Worm (Caenorhabditis elegans) whole organism, L1 larva: ENCODE results near the gene srxa-15.

Experiments
- C16A3.4 ChIP-seq: fragments of 150-350 bp; optimal IDR thresholded peaks from 2 replicates; lab custom pipeline; 2014; ENCODE audit warnings: missing biosample characterization, missing genetic modification characterization
- C34B4.2 ChIP-seq: sonication (generic microtip); optimal IDR thresholded peaks from 2 replicates; lab custom pipeline; 2017; ENCODE audit warnings: mild to moderate bottlenecking, missing genetic modification characterization, missing compliant biosample characterization
- Y116A8C.19 ChIP-seq: sonication (generic microtip); optimal IDR thresholded peaks from 2 replicates; lab custom pipeline; 2016; ENCODE audit warnings: missing compliant biosample characterization, missing genetic modification characterization, borderline replicate concordance
- aly-2 ChIP-seq: fragments of 150-350 bp; optimal IDR thresholded peaks from 2 replicates; lab custom pipeline; 2014; ENCODE audit warnings: missing biosample characterization, missing genetic modification characterization
- ama-1 ChIP-seq: fragments of 150-350 bp; optimal IDR thresholded peaks from 2 replicates; lab custom pipeline; 2014
- blmp-1 ChIP-seq: fragments of 150-350 bp; optimal IDR thresholded peaks from 2 replicates; lab custom pipeline; 2014; ENCODE audit warnings: missing biosample characterization, missing genetic modification characterization
- ceh-8 ChIP-seq: fragments of 200-800 bp; sonication (Bioruptor generic); optimal IDR thresholded peaks from 2 replicates; lab custom pipeline; 2018; ENCODE audit warnings: mild to moderate bottlenecking, missing genetic modification characterization, moderate library complexity, missing compliant biosample characterization
- ceh-90 ChIP-seq: sonication (generic microtip); optimal IDR thresholded peaks from 2 replicates; lab custom pipeline; 2016; ENCODE audit warnings: missing genetic modification characterization, missing compliant biosample characterization
- ces-1 ChIP-seq: fragments of 150-350 bp; optimal IDR thresholded peaks from 2 replicates; lab custom pipeline; 2014; ENCODE audit warnings: missing biosample characterization, missing genetic modification reagents, missing genetic modification characterization
- dsc-1 ChIP-seq: sonication (generic microtip); optimal IDR thresholded peaks from 2 replicates; lab custom pipeline; 2016; ENCODE audit warnings: mild to moderate bottlenecking, missing genetic modification characterization, missing compliant biosample characterization
- efl-1 ChIP-seq, 4 experiments: fragments of 150-350 bp; optimal IDR thresholded peaks in 3 of 4; peaks in 1 of 4; 1 replicate in 1 of 4; 2 replicates in 3 of 4; lab custom pipeline; 2014; ENCODE audit warnings: missing biosample characterization in 2 of 4, missing genetic modification characterization in 2 of 4, missing genetic modification reagents in 2 of 4
- efl-3 ChIP-seq: fragments of 200-800 bp; sonication (Bioruptor generic); optimal IDR thresholded peaks from 2 replicates; lab custom pipeline; 2018; ENCODE audit warnings: mild to moderate bottlenecking, missing genetic modification characterization, missing compliant biosample characterization
- elt-2 ChIP-seq: sonication (generic microtip); optimal IDR thresholded peaks from 2 replicates; lab custom pipeline; 2016; ENCODE audit warnings: missing genetic modification characterization, mild to moderate bottlenecking, inconsistent platforms, missing compliant biosample characterization, missing genetic modification reagents
- elt-3 ChIP-seq, 6 experiments: fragments of 150-350 bp in 1 of 6; sonication (generic microtip); optimal IDR thresholded peaks; 2 replicates each; lab custom pipeline; 2017 to 2018; ENCODE audit warnings: missing biosample characterization in 6 of 6, missing genetic modification characterization in 6 of 6, inconsistent platforms in 1 of 6
- fkh-10 ChIP-seq: sonication (generic microtip); optimal IDR thresholded peaks from 2 replicates; lab custom pipeline; 2017; ENCODE audit warnings: missing biosample characterization, missing genetic modification reagents, missing genetic modification characterization
- fkh-8 ChIP-seq: sonication (generic microtip); optimal IDR thresholded peaks from 2 replicates; lab custom pipeline; 2016; ENCODE audit warnings: mild to moderate bottlenecking, missing genetic modification characterization, missing compliant biosample characterization
- hlh-17 ChIP-seq: fragments of 200-800 bp; sonication (Bioruptor generic); optimal IDR thresholded peaks from 2 replicates; lab custom pipeline; 2018; ENCODE audit warnings: missing genetic modification characterization, mild to moderate bottlenecking, missing compliant biosample characterization, moderate library complexity, borderline replicate concordance
- hpl-2 ChIP-seq: fragments of 150-350 bp; optimal IDR thresholded peaks from 2 replicates; lab custom pipeline; 2014; ENCODE audit warnings: missing biosample characterization, missing genetic modification reagents, missing genetic modification characterization
- lin-35 ChIP-seq, 2 experiments: fragments of 150-350 bp; optimal IDR thresholded peaks; 2 replicates each; lab custom pipeline; 2014; ENCODE audit warnings: missing biosample characterization in 2 of 2, missing genetic modification characterization in 2 of 2, missing genetic modification reagents in 2 of 2
- lir-3 ChIP-seq: sonication (generic microtip); optimal IDR thresholded peaks from 2 replicates; lab custom pipeline; 2016; ENCODE audit warnings: mild to moderate bottlenecking, missing genetic modification characterization, moderate library complexity, missing compliant biosample characterization; ENCODE audit not compliant: poor library complexity
- mdl-1 ChIP-seq, 2 experiments: fragments of 150-350 bp; optimal IDR thresholded peaks; 2 replicates each; lab custom pipeline; 2014 to 2017; ENCODE audit warnings: missing biosample characterization in 2 of 2, missing genetic modification characterization in 2 of 2, inconsistent platforms in 1 of 2
- mep-1 ChIP-seq: fragments of 150-350 bp; optimal IDR thresholded peaks from 2 replicates; lab custom pipeline; 2014; ENCODE audit warnings: missing biosample characterization, missing genetic modification characterization
- nhr-11 ChIP-seq: fragments of 150-350 bp; optimal IDR thresholded peaks from 2 replicates; lab custom pipeline; 2014; ENCODE audit warnings: missing biosample characterization, missing genetic modification characterization
- nhr-12 ChIP-seq: sonication (generic microtip); optimal IDR thresholded peaks from 2 replicates; lab custom pipeline; 2017; ENCODE audit warnings: missing biosample characterization, missing genetic modification characterization
- nhr-19 ChIP-seq: fragments of 200-800 bp; sonication (Bioruptor generic); conservative IDR thresholded peaks from 2 replicates; pipeline ENCODE4 v1.3.6; 2022; ENCODE audit warnings: missing genetic modification characterization, missing compliant biosample characterization
- nhr-47 ChIP-seq: sonication (generic microtip); optimal IDR thresholded peaks from 2 replicates; lab custom pipeline; 2016; ENCODE audit warnings: mild to moderate bottlenecking, missing genetic modification characterization, moderate library complexity, missing compliant biosample characterization
- nhr-77 ChIP-seq: fragments of 150-350 bp; optimal IDR thresholded peaks from 2 replicates; lab custom pipeline; 2014; ENCODE audit warnings: missing biosample characterization, missing genetic modification characterization
- nhr-85 ChIP-seq: sonication (generic microtip); peaks from one replicate; lab custom pipeline; 2016; ENCODE audit warnings: missing genetic modification characterization, inconsistent platforms, missing compliant biosample characterization
- pax-3 ChIP-seq: fragments of 200-800 bp; sonication (Bioruptor generic); optimal IDR thresholded peaks from 2 replicates; lab custom pipeline; 2018; ENCODE audit warnings: mild to moderate bottlenecking, missing genetic modification characterization, moderate library complexity, missing compliant biosample characterization
- sox-4 ChIP-seq: sonication (generic microtip); optimal IDR thresholded peaks from 2 replicates; lab custom pipeline; 2016; ENCODE audit warnings: missing genetic modification characterization, missing compliant biosample characterization
- sup-37 ChIP-seq: fragments of 200-800 bp; sonication (Bioruptor generic); optimal IDR thresholded peaks from 2 replicates; lab custom pipeline; 2018; ENCODE audit warnings: mild to moderate bottlenecking, missing genetic modification characterization, missing compliant biosample characterization
- vab-15 ChIP-seq: sonication (generic microtip); optimal IDR thresholded peaks from 2 replicates; lab custom pipeline; 2017; ENCODE audit warnings: missing genotype, mild to moderate bottlenecking, missing genetic modification characterization, missing compliant biosample characterization
- zip-4 ChIP-seq: fragments of 200-800 bp; sonication (Bioruptor generic); optimal IDR thresholded peaks from 2 replicates; lab custom pipeline; 2018; ENCODE audit warnings: mild to moderate bottlenecking, missing genetic modification characterization, moderate library complexity, missing compliant biosample characterization
- ztf-4 ChIP-seq: fragments of 150-350 bp; optimal IDR thresholded peaks from 2 replicates; lab custom pipeline; 2014; ENCODE audit warnings: missing biosample characterization, missing genetic modification characterization

Gene srxa-15

ce11 chrV:20656626-20657025 lies 14.6 kb downstream of the srxa-15 start:
- TF ChIP-seq nhr-47, result no peak
- TF ChIP-seq ceh-90 (tag; lab: Kevin White, UChicago), result no peak
- TF ChIP-seq sox-4 (tag; lab: Kevin White, UChicago), result no peak
- no peak for TF ChIP-seq nhr-12 (tag; lab: Kevin White, UChicago)
- TF ChIP-seq efl-1 (optimal IDR thresholded peaks at IDR 0.05; lab: Kevin White, UChicago), result no peak
- TF ChIP-seq efl-1 (GFP tag; optimal IDR thresholded peaks at IDR 0.05 in 1 of 2; lab: Kevin White, UChicago), result no peak
- no peak for TF ChIP-seq hpl-2 (GFP tag; lab: Kevin White, UChicago)
- TF ChIP-seq fkh-10 (GFP tag; lab: Kevin White, UChicago), result no peak

DNA sequence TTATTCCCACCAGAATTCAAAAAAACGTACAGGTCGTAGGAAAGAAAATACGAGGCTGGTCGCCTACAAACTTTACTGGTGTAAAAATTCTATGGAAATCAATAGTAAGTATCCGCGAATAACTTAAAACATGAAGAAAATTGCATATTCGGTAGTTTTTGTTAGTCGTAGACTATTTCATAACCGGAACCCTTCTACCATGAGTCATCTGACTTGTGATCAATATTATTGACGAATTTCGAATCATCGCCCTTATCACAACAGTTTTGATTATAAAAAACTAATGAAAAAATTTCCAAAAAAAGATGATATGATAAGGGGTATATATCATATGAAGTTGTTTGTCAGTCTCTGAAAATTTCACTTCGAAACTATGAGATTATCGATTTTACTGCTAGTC lies 18.0 kb downstream of the srxa-15 start, which contains the start of gene W01F3.2:
W01F3.2 (plus strand) TSS at position 301 of the 400 bp plus-strand sequence.
- TF ChIP-seq ztf-4 (tag; lab: Kevin White, UChicago), result no peak
- no peak for TF ChIP-seq ceh-8 (GFP tag; lab: Kevin White, UChicago)
- peak in 1 of 6 experiments; percentile 47 for TF ChIP-seq elt-3 (tag; optimal IDR thresholded peaks at IDR 0.05; lab: Kevin White, UChicago)
- TF ChIP-seq nhr-77, result no peak
- no peak for TF ChIP-seq pax-3 (tag; lab: Kevin White, UChicago)
- no peak for TF ChIP-seq C16A3.4 (tag; lab: Kevin White, UChicago)
- TF ChIP-seq lin-35 (GFP tag; optimal IDR thresholded peaks at IDR 0.05; lab: Kevin White, UChicago), result peak in 1 of 2 experiments; percentile 13
- TF ChIP-seq Y116A8C.19 (tag; lab: Kevin White, UChicago), result no peak
- no peak for TF ChIP-seq vab-15 (tag; lab: Kevin White, UChicago)
- no peak for TF ChIP-seq nhr-11
- TF ChIP-seq C34B4.2 (tag; lab: Kevin White, UChicago), result no peak

ce11 chrV:20662474-20662873 lies 20.5 kb downstream of the srxa-15 start:
- TF ChIP-seq blmp-1, result peak; percentile 90
- TF ChIP-seq nhr-19 (GFP tag; lab: Robert Waterston, UW), result no peak

- TF ChIP-seq blmp-1 (peak; percentile 74), efl-3 (no peak)
- TF ChIP-seq, all 84 proteins: peak for 1
Measured at ce11 chrV:20663736-20664135, 21.7 kb downstream of the srxa-15 start.

ce11 chrV:20664930-20665329 lies 22.9 kb downstream of the srxa-15 start:
- TF ChIP-seq blmp-1, result peak; percentile 99
- TF ChIP-seq ama-1 (lab: Kevin White, UChicago), result no peak

ce11 chrV:20666905-20667304 lies 24.9 kb downstream of the srxa-15 start, which contains the start of gene mlt-11:
Gene mlt-11, plus strand, starts transcription at chrV:20667205.
- peak; percentile 76 for TF ChIP-seq blmp-1
- no peak for TF ChIP-seq ces-1
- TF ChIP-seq nhr-12 (tag; lab: Kevin White, UChicago), result no peak

ce11 chrV:20670625-20671024 lies 28.6 kb downstream of the srxa-15 start:
- TF ChIP-seq efl-1 (optimal IDR thresholded peaks at IDR 0.05; lab: Kevin White, UChicago) (no peak), efl-1 (GFP tag; optimal IDR thresholded peaks at IDR 0.05 in 1 of 2; lab: Kevin White, UChicago) (peak in 1 of 2 experiments; percentile 73), mep-1 (tag; lab: Kevin White, UChicago) (no peak)

DNA sequence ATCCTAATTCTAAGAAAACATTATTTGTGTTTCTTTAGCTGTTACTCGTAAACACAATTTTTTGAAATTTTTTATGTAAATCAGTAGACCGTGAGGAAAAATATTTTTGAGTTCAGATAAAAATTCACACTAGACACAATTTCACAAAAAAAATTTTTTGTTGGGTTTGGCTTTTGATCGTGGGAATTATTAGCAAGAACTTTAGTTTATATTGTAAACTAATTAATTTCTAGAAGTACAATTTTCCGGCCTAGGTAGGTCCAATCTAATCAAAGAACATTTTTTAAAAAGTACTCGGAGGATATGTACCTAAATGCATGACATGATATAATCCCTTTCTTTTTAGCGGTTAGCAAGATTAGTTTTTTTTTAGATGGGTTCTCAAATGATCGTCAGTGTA lies 38.2 kb downstream of the srxa-15 start:
- TF ChIP-seq sup-37 (GFP tag; lab: Kevin White, UChicago) (no peak), fkh-8 (tag; lab: Kevin White, UChicago) (peak; percentile 31)

- TF ChIP-seq ztf-4 (tag; lab: Kevin White, UChicago), result no peak
- no peak for TF ChIP-seq aly-2
- no peak for TF ChIP-seq elt-2 (tag; lab: Kevin White, UChicago)
- no peak for TF ChIP-seq vab-15 (tag; lab: Kevin White, UChicago)
- TF ChIP-seq lir-3, result no peak
- TF ChIP-seq mdl-1 (tag; optimal IDR thresholded peaks at IDR 0.05; lab: Kevin White, UChicago), result no peak
- no peak for TF ChIP-seq pax-3 (tag; lab: Kevin White, UChicago)
- TF ChIP-seq lin-35 (GFP tag; optimal IDR thresholded peaks at IDR 0.05; lab: Kevin White, UChicago), result no peak
- no peak for TF ChIP-seq zip-4
- TF ChIP-seq dsc-1 (tag; lab: Kevin White, UChicago), result no peak
- no peak for TF ChIP-seq sox-4 (tag; lab: Kevin White, UChicago)
- TF ChIP-seq hpl-2 (GFP tag; lab: Kevin White, UChicago), result no peak
- no peak for TF ChIP-seq elt-3 (tag; optimal IDR thresholded peaks at IDR 0.05; lab: Kevin White, UChicago)
- no peak for TF ChIP-seq hlh-17
- TF ChIP-seq nhr-85 (tag; lab: Kevin White, UChicago), result no peak
- no peak for TF ChIP-seq blmp-1
Measured at ce11 chrV:20681120-20681519, 39.1 kb downstream of the srxa-15 start, which contains the start of gene srsx-35. Gene srsx-35, plus strand, starts transcription at chrV:20681420.
